Fruit fly (Drosophila melanogaster) whole organism, embryonic: ENCODE results near the gene CG34117.

ENCODE experiments used
- CG10366 ChIP-seq: fragments of 200-800 bp; sonication (Bioruptor generic); IDR thresholded peaks from 2 replicates; pipeline ENCODE4 v1.3.6; 2022; ENCODE audit warnings: missing biosample characterization, missing genetic modification characterization
- CG10431 ChIP-seq: fragments of 200-800 bp; sonication (Bioruptor generic); optimal IDR thresholded peaks from 3 replicates; lab custom pipeline; 2018; ENCODE audit warnings: missing biosample characterization, mild to moderate bottlenecking, missing genetic modification characterization
- CG11398 ChIP-seq: fragments of 200-800 bp; sonication (Bioruptor generic); optimal IDR thresholded peaks from 2 replicates; lab custom pipeline; 2016; ENCODE audit warnings: missing biosample characterization, missing genetic modification characterization
- CG11723 ChIP-seq: fragments of 200-800 bp; sonication (Bioruptor generic); optimal IDR thresholded peaks from 2 replicates; lab custom pipeline; 2017; ENCODE audit warnings: missing biosample characterization, mild to moderate bottlenecking, missing genetic modification characterization
- CG12219 ChIP-seq: fragments of 200-800 bp; sonication (Bioruptor generic); optimal IDR thresholded peaks from 3 replicates; lab custom pipeline; 2018; ENCODE audit warnings: missing biosample characterization, mild to moderate bottlenecking, missing genetic modification characterization
- CG12299 ChIP-seq: fragments of 200-800 bp; sonication (Bioruptor generic); optimal IDR thresholded peaks from 2 replicates; lab custom pipeline; 2018; ENCODE audit warnings: missing biosample characterization, mild to moderate bottlenecking, missing genetic modification characterization
- CG17612 ChIP-seq: fragments of 200-800 bp; sonication (Bioruptor generic); IDR thresholded peaks from 2 replicates; pipeline ENCODE4 v1.3.6; 2022; ENCODE audit warnings: missing biosample characterization, missing genetic modification characterization
- CG18011 ChIP-seq: fragments of 200-800 bp; sonication (Bioruptor generic); optimal IDR thresholded peaks from 2 replicates; lab custom pipeline; 2017; ENCODE audit warnings: missing biosample characterization, missing genetic modification characterization, mild to moderate bottlenecking, moderate library complexity, missing genotype
- CG18262 ChIP-seq: fragments of 200-800 bp; optimal IDR thresholded peaks from 3 replicates; lab custom pipeline; 2019; ENCODE audit warnings: missing biosample characterization, mild to moderate bottlenecking, missing genetic modification characterization, moderate library complexity
- CG2712 ChIP-seq: fragments of 200-800 bp; optimal IDR thresholded peaks from 3 replicates; lab custom pipeline; 2019; ENCODE audit warnings: missing biosample characterization, mild to moderate bottlenecking, missing genetic modification characterization, moderate library complexity
- CG3163 ChIP-seq: fragments of 200-800 bp; sonication (Bioruptor generic); optimal IDR thresholded peaks from 3 replicates; lab custom pipeline; 2016; ENCODE audit warnings: missing biosample characterization, missing genetic modification characterization
- CG33213 ChIP-seq: fragments of 200-800 bp; sonication (Bioruptor generic); optimal IDR thresholded peaks from 3 replicates; lab custom pipeline; 2016; ENCODE audit warnings: missing biosample characterization, missing genetic modification characterization
- CG5180 ChIP-seq: fragments of 200-800 bp; sonication (Bioruptor generic); optimal IDR thresholded peaks from 3 replicates; lab custom pipeline; 2017; ENCODE audit warnings: missing biosample characterization, missing genetic modification characterization, mild to moderate bottlenecking, moderate library complexity, missing genetic modification reagents
- CG5953 ChIP-seq: fragments of 200-800 bp; sonication (Bioruptor generic); IDR thresholded peaks from 2 replicates; pipeline ENCODE4 v1.3.6; 2022; ENCODE audit warnings: missing biosample characterization, missing genetic modification characterization
- CG6654 ChIP-seq: fragments of 200-800 bp; sonication (Bioruptor generic); optimal IDR thresholded peaks from 2 replicates; lab custom pipeline; 2017; ENCODE audit warnings: missing biosample characterization, mild to moderate bottlenecking, missing genetic modification characterization
- CG6765 ChIP-seq: fragments of 200-800 bp; sonication (Bioruptor generic); optimal IDR thresholded peaks from 3 replicates; lab custom pipeline; 2017; ENCODE audit warnings: missing biosample characterization, mild to moderate bottlenecking, missing genetic modification characterization
- CG7372 ChIP-seq: fragments of 200-800 bp; sonication (Bioruptor generic); IDR thresholded peaks from 2 replicates; pipeline ENCODE4 v1.3.6; 2022; ENCODE audit warnings: missing biosample characterization, missing genetic modification characterization
- CG7745 ChIP-seq: fragments of 200-800 bp; sonication (Bioruptor generic); optimal IDR thresholded peaks from 2 replicates; lab custom pipeline; 2018; ENCODE audit warnings: missing biosample characterization, mild to moderate bottlenecking, missing genetic modification characterization, moderate library complexity
- CG8290 ChIP-seq, 3 experiments: fragments of 200-800 bp; sonication (Bioruptor generic); optimal IDR thresholded peaks; 2 replicates each; lab custom pipeline; 2016 to 2019; ENCODE audit warnings: missing biosample characterization in 3 of 3, missing genetic modification characterization in 3 of 3, mild to moderate bottlenecking in 2 of 3, moderate library complexity in 1 of 3
- CG8478 ChIP-seq: fragments of >200 bp; optimal IDR thresholded peaks from 2 replicates; lab custom pipeline; 2018
- Chrac-16 ChIP-seq: fragments of 200-800 bp; sonication (Bioruptor generic); optimal IDR thresholded peaks from 3 replicates; lab custom pipeline; 2016; ENCODE audit warnings: missing biosample characterization, missing genetic modification characterization
- Dp ChIP-seq: fragments of 200-800 bp; sonication (Bioruptor generic); optimal IDR thresholded peaks from 2 replicates; lab custom pipeline; 2018; ENCODE audit warnings: missing biosample characterization, mild to moderate bottlenecking, missing genetic modification characterization, moderate library complexity
- Gug ChIP-seq: fragments of 200-800 bp; sonication (Bioruptor generic); IDR thresholded peaks from 4 replicates; pipeline ENCODE4 v1.3.6; 2022; ENCODE audit warnings: missing biosample characterization, missing genetic modification characterization
- Myb ChIP-seq: fragments of 200-800 bp; sonication (Bioruptor generic); optimal IDR thresholded peaks from 2 replicates; lab custom pipeline; 2016; ENCODE audit warnings: missing biosample characterization, missing genetic modification characterization
- Nf-YB ChIP-seq: fragments of 200-800 bp; sonication (Bioruptor generic); optimal IDR thresholded peaks from 3 replicates; lab custom pipeline; 2019; ENCODE audit warnings: missing biosample characterization, mild to moderate bottlenecking, missing genetic modification characterization, moderate library complexity
- NfI ChIP-seq: fragments of 200-800 bp; sonication (Bioruptor generic); optimal IDR thresholded peaks from 3 replicates; lab custom pipeline; 2018; ENCODE audit warnings: missing biosample characterization, mild to moderate bottlenecking, missing genetic modification characterization, moderate library complexity
- Oli ChIP-seq: fragments of 200-800 bp; sonication (Bioruptor generic); optimal IDR thresholded peaks from 2 replicates; lab custom pipeline; 2018; ENCODE audit warnings: missing biosample characterization, mild to moderate bottlenecking, missing genetic modification characterization, moderate library complexity
- Pdp1 ChIP-seq, 2 experiments: fragments of 200-800 bp; sonication (Bioruptor generic); optimal IDR thresholded peaks; 3 replicates each; lab custom pipeline; 2016; ENCODE audit warnings: missing biosample characterization in 2 of 2, missing genetic modification characterization in 2 of 2, mild to moderate bottlenecking in 1 of 2, moderate library complexity in 1 of 2
- Six4 ChIP-seq: fragments of 200-800 bp; sonication (Bioruptor generic); optimal IDR thresholded peaks from 2 replicates; lab custom pipeline; 2016; ENCODE audit warnings: missing biosample characterization, missing genetic modification characterization
- ap ChIP-seq: fragments of 200-800 bp; sonication (Bioruptor generic); IDR thresholded peaks from 2 replicates; pipeline ENCODE4 v1.3.6; 2022; ENCODE audit warnings: missing biosample characterization, missing genetic modification characterization
- az2 ChIP-seq: fragments of 200-800 bp; sonication (Bioruptor generic); optimal IDR thresholded peaks from 3 replicates; lab custom pipeline; 2016; ENCODE audit warnings: missing biosample characterization, missing genetic modification characterization
- bcd ChIP-seq: fragments of 200-800 bp; sonication (Bioruptor generic); optimal IDR thresholded peaks from 2 replicates; lab custom pipeline; 2017; ENCODE audit warnings: missing biosample characterization, mild to moderate bottlenecking, missing genetic modification characterization
- chif ChIP-seq, 2 experiments: fragments of 200-800 bp; sonication (Bioruptor generic); optimal IDR thresholded peaks; 3 replicates each; lab custom pipeline; 2016; ENCODE audit warnings: missing biosample characterization in 2 of 2, missing genetic modification characterization in 2 of 2
- croc ChIP-seq: fragments of 200-800 bp; sonication (Bioruptor generic); conservative IDR thresholded peaks from 3 replicates; pipeline ENCODE4 v1.3.6; 2022; ENCODE audit warnings: missing biosample characterization, missing genetic modification characterization
- fru ChIP-seq: fragments of >200 bp; optimal IDR thresholded peaks from 2 replicates; lab custom pipeline; 2017
- gcm ChIP-seq: fragments of 200-800 bp; sonication (Bioruptor generic); optimal IDR thresholded peaks from 2 replicates; lab custom pipeline; 2019; ENCODE audit warnings: missing biosample characterization, mild to moderate bottlenecking, missing genetic modification characterization, moderate library complexity
- klu ChIP-seq: fragments of 200-800 bp; sonication (Bioruptor generic); IDR thresholded peaks from 2 replicates; pipeline ENCODE4 v1.3.6; 2022; ENCODE audit warnings: missing biosample characterization, missing genetic modification characterization
- nerfin-1 ChIP-seq: fragments of 200-800 bp; sonication (Bioruptor generic); optimal IDR thresholded peaks from 3 replicates; lab custom pipeline; 2019; ENCODE audit warnings: missing biosample characterization, mild to moderate bottlenecking, missing genetic modification characterization, moderate library complexity
- nmo ChIP-seq: fragments of 200-800 bp; sonication (Bioruptor generic); optimal IDR thresholded peaks from 2 replicates; lab custom pipeline; 2018; ENCODE audit warnings: missing biosample characterization, mild to moderate bottlenecking, missing genetic modification characterization, moderate library complexity
- org-1 ChIP-seq: fragments of 200-800 bp; sonication (Bioruptor generic); optimal IDR thresholded peaks from 2 replicates; lab custom pipeline; 2017; ENCODE audit warnings: missing biosample characterization, missing genetic modification characterization
- pfk ChIP-seq: fragments of 200-800 bp; sonication (Bioruptor generic); optimal IDR thresholded peaks from 2 replicates; lab custom pipeline; 2018; ENCODE audit warnings: missing biosample characterization, mild to moderate bottlenecking, missing genetic modification characterization, moderate library complexity
- phol ChIP-seq: fragments of 200-800 bp; sonication (Bioruptor generic); optimal IDR thresholded peaks from 3 replicates; lab custom pipeline; 2018; ENCODE audit warnings: missing biosample characterization, mild to moderate bottlenecking, missing genetic modification characterization, moderate library complexity
- sc ChIP-seq, 3 experiments: fragments of >200 bp in 2 of 3; fragments of 200-800 bp in 1 of 3; sonication (Bioruptor generic) in 1 of 3; optimal IDR thresholded peaks; 2 replicates in 2 of 3; 3 replicates in 1 of 3; lab custom pipeline; 2017; ENCODE audit warnings: mild to moderate bottlenecking in 1 of 3, missing biosample characterization in 1 of 3, missing genetic modification characterization in 1 of 3, missing genetic modification reagents in 1 of 3
- shn ChIP-seq: fragments of 200-800 bp; sonication (Bioruptor generic); optimal IDR thresholded peaks from 3 replicates; lab custom pipeline; 2016; ENCODE audit warnings: missing biosample characterization, missing genetic modification characterization
- tll ChIP-seq, 2 experiments: fragments of 200-800 bp in 1 of 2; fragments of >200 bp in 1 of 2; sonication (Bioruptor generic) in 1 of 2; optimal IDR thresholded peaks; 2 replicates each; lab custom pipeline; 2017 to 2019; ENCODE audit warnings: missing biosample characterization in 2 of 2, missing genetic modification characterization in 2 of 2, mild to moderate bottlenecking in 1 of 2, moderate library complexity in 1 of 2
- unpg ChIP-seq: fragments of 200-800 bp; sonication (Bioruptor generic); optimal IDR thresholded peaks from 3 replicates; lab custom pipeline; 2018; ENCODE audit warnings: missing biosample characterization, mild to moderate bottlenecking, missing genetic modification characterization, moderate library complexity

The CG34117 gene

dm6 chr3R:9352595-9353275 is 47.1 kb downstream of the CG34117 start (continued):
- TF ChIP-seq CG10431, result no peak
- TF ChIP-seq CG7745 (tag; lab: Kevin White, UChicago), result peak; percentile 3
- TF ChIP-seq CG12219 (GFP tag; lab: Kevin White, UChicago), result no peak
- peak; percentile 51 for TF ChIP-seq nerfin-1
- TF ChIP-seq CG33213 (GFP tag; lab: Kevin White, UChicago), result no peak
- peak; percentile 8 for TF ChIP-seq unpg (GFP tag; lab: Kevin White, UChicago)
- TF ChIP-seq CG7372 (GFP tag; lab: Robert Waterston, UW), result no peak
- no peak for TF ChIP-seq CG8290 (GFP tag; optimal IDR thresholded peaks at IDR 0.05; lab: Kevin White, UChicago)
- no peak for TF ChIP-seq CG8290 (tag; optimal IDR thresholded peaks at IDR 0.05; lab: Kevin White, UChicago)
- no peak for TF ChIP-seq Six4 (GFP tag; lab: Kevin White, UChicago)
- no peak for TF ChIP-seq CG10366
- TF ChIP-seq CG8478 (lab: Kevin White, UChicago), result no peak
- no peak for TF ChIP-seq fru (lab: Kevin White, UChicago)
- no peak for TF ChIP-seq ap (GFP tag; lab: Robert Waterston, UW)
- TF ChIP-seq Pdp1 (GFP tag; optimal IDR thresholded peaks at IDR 0.05; lab: Kevin White, UChicago), result peak in 1 of 2 experiments; percentile 92
- no peak for TF ChIP-seq Nf-YB (GFP tag; lab: Kevin White, UChicago)
- no peak for TF ChIP-seq Chrac-16 (GFP tag; lab: Kevin White, UChicago)
- no peak for TF ChIP-seq CG18011
- no peak for TF ChIP-seq Myb
- no peak for TF ChIP-seq croc (GFP tag; lab: Robert Waterston, UW)
- no peak for TF ChIP-seq gcm (GFP tag; lab: Kevin White, UChicago)
- TF ChIP-seq Dp, result no peak

DNA sequence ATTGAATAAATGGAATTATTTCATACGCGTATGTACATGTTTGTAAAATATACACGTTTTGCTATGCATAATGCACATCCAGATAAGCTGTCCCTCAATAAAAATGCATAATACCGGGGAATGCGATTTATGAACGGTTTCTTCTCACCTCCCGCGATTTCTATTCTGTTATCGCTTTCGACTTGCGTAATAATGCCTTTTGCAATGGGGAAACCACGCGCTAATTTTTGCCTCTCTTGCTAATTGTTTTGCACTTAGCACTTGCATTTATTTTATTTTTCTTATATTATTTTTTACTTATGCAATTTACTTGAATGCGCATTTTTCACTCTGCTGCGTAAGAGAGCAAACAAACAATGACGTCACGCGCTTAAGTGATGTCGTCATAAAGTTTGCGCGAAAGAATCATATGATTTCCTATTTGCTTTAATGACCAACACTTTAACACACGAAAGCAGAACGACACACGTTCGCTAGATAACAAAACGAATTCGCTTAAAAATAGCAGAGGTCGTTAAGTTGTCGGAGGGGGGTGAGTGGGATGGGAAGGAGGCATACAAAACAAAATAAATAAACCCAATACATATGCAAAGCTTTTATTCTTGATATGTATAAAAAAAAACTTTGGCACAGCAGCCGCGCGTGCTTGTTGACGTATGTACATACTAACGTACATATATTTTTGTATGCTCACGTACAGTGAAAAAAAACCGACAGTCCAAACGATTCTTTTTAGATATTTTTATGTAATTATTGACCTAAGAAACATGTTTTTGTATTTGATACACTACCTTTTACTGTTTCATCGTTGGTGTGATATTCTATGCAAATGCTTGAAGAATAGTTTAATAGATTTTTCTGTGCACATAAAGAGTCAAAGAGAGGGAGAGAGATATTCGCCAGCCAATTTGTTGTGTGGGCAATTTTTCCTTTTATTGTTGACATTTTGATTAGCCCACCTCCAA is 48.2 kb downstream of the CG34117 start:
- TF ChIP-seq chif (GFP tag; optimal IDR thresholded peaks at IDR 0.05; lab: Kevin White, UChicago) (peak; percentile 34 to 40), CG5953 (GFP tag; lab: Robert Waterston, UW) (no peak), org-1 (GFP tag; lab: Kevin White, UChicago) (peak; percentile 36), CG17612 (GFP tag; lab: Robert Waterston, UW) (no peak), Gug (GFP tag; lab: Robert Waterston, UW) (peak; percentile 41; the same call in 2 of the 4 replicates), tll (GFP tag; optimal IDR thresholded peaks at IDR 0.05; lab: Kevin White, UChicago) (no peak), az2 (GFP tag; lab: Kevin White, UChicago) (peak; percentile 59), CG6765 (GFP tag; lab: Kevin White, UChicago) (peak; percentile 77), CG2712 (tag; lab: Kevin White, UChicago) (peak; percentile 56), CG11723 (no peak), phol (tag; lab: Kevin White, UChicago) (peak; percentile 47), CG5180 (peak; percentile 23), CG6654 (GFP tag; lab: Kevin White, UChicago) (no peak), sc (optimal IDR thresholded peaks at IDR 0.05; lab: Kevin White, UChicago) (no peak), sc (GFP tag; optimal IDR thresholded peaks at IDR 0.05; lab: Kevin White, UChicago) (peak; percentile 8), NfI (GFP tag; lab: Kevin White, UChicago) (peak; percentile 50), Oli (tag; lab: Kevin White, UChicago) (peak; percentile 46), klu (no peak), CG3163 (GFP tag; lab: Kevin White, UChicago) (no peak), pfk (GFP tag; lab: Kevin White, UChicago) (peak; percentile 27), Dp (no peak), nmo (peak; percentile 45), bcd (peak; percentile 73), CG18262 (peak; percentile 21), CG12299 (tag; lab: Kevin White, UChicago) (no peak), shn (GFP tag; lab: Kevin White, UChicago) (peak; percentile 43), fru (lab: Kevin White, UChicago) (no peak), CG11398 (GFP tag; lab: Kevin White, UChicago) (peak; percentile 65)
